Fruit fly (Drosophila melanogaster) whole organism, embryonic: Measurements from ENCODE around the gene Pink1.

ENCODE experiments used
- ATbp ChIP-seq: fragments of 200-800 bp; sonication (Bioruptor generic); optimal IDR thresholded peaks from 2 replicates; lab custom pipeline; 2017; ENCODE audit warnings: missing biosample characterization, mild to moderate bottlenecking, missing genetic modification characterization, missing genetic modification reagents
- B-H1 ChIP-seq: fragments of 200-800 bp; sonication (Bioruptor generic); IDR thresholded peaks from 3 replicates; pipeline ENCODE4 v1.3.6; 2022; ENCODE audit warnings: missing biosample characterization, missing genetic modification characterization
- Blimp-1 ChIP-seq: fragments of 200-800 bp; sonication (Bioruptor generic); optimal IDR thresholded peaks from 3 replicates; lab custom pipeline; 2018; ENCODE audit warnings: missing biosample characterization, missing genetic modification characterization, mild to moderate bottlenecking, moderate library complexity, missing genetic modification reagents
- CG10366 ChIP-seq: fragments of 200-800 bp; sonication (Bioruptor generic); IDR thresholded peaks from 2 replicates; pipeline ENCODE4 v1.3.6; 2022; ENCODE audit warnings: missing biosample characterization, missing genetic modification characterization
- CG10431 ChIP-seq: fragments of 200-800 bp; sonication (Bioruptor generic); optimal IDR thresholded peaks from 3 replicates; lab custom pipeline; 2018; ENCODE audit warnings: missing biosample characterization, mild to moderate bottlenecking, missing genetic modification characterization
- CG11504 ChIP-seq: fragments of 200-800 bp; sonication (Bioruptor generic); optimal IDR thresholded peaks from 3 replicates; lab custom pipeline; 2019; ENCODE audit warnings: missing biosample characterization, mild to moderate bottlenecking, missing genetic modification characterization, moderate library complexity
- CG12391 ChIP-seq: fragments of 200-800 bp; sonication (Bioruptor generic); optimal IDR thresholded peaks from 3 replicates; lab custom pipeline; 2018; ENCODE audit warnings: missing biosample characterization, mild to moderate bottlenecking, missing genetic modification characterization, moderate library complexity
- CG13287 ChIP-seq: fragments of 200-800 bp; sonication (Bioruptor generic); IDR thresholded peaks from 2 replicates; pipeline ENCODE4 v1.3.6; 2022; ENCODE audit warnings: missing biosample characterization, missing genetic modification characterization; ENCODE audit not compliant: partially characterized antibody
- CG13296 ChIP-seq: fragments of 200-800 bp; sonication (Bioruptor generic); optimal IDR thresholded peaks from 3 replicates; lab custom pipeline; 2018; ENCODE audit warnings: missing biosample characterization, mild to moderate bottlenecking, missing genetic modification characterization
- CG14014 ChIP-seq: fragments of 200-800 bp; sonication (Bioruptor generic); IDR thresholded peaks from 2 replicates; pipeline ENCODE4 v1.3.6; 2022; ENCODE audit warnings: missing biosample characterization, missing genetic modification characterization
- CG14441 ChIP-seq: fragments of 200-800 bp; sonication (Bioruptor generic); IDR thresholded peaks from 2 replicates; pipeline ENCODE4 v1.3.6; 2022; ENCODE audit warnings: missing biosample characterization, missing genetic modification characterization
- CG17385 ChIP-seq: fragments of 200-800 bp; sonication (Bioruptor generic); optimal IDR thresholded peaks from 3 replicates; lab custom pipeline; 2018; ENCODE audit warnings: missing biosample characterization, mild to moderate bottlenecking, missing genetic modification characterization
- CG3065 ChIP-seq: fragments of 200-800 bp; sonication (Bioruptor generic); optimal IDR thresholded peaks from 2 replicates; lab custom pipeline; 2016; ENCODE audit warnings: missing biosample characterization, missing genetic modification characterization
- CG3281 ChIP-seq: fragments of 200-800 bp; sonication (Bioruptor generic); optimal IDR thresholded peaks from 3 replicates; lab custom pipeline; 2017; ENCODE audit warnings: missing biosample characterization, mild to moderate bottlenecking, missing genetic modification characterization
- CG34224 ChIP-seq: fragments of 200-800 bp; sonication (Bioruptor generic); IDR thresholded peaks from 3 replicates; pipeline ENCODE4 v1.3.6; 2022; ENCODE audit warnings: missing biosample characterization, missing genetic modification characterization; ENCODE audit not compliant: partially characterized antibody
- CG4328 ChIP-seq: fragments of 200-800 bp; sonication (Bioruptor generic); optimal IDR thresholded peaks from 3 replicates; lab custom pipeline; 2017; ENCODE audit warnings: missing biosample characterization, missing genetic modification reagents, missing genetic modification characterization
- CG43689 ChIP-seq: fragments of 200-800 bp; sonication (Bioruptor generic); IDR thresholded peaks from 2 replicates; pipeline ENCODE4 v1.3.6; 2022; ENCODE audit warnings: missing biosample characterization, missing genetic modification characterization
- CG4820 ChIP-seq: fragments of 200-800 bp; sonication (Bioruptor generic); optimal IDR thresholded peaks from 3 replicates; lab custom pipeline; 2016; ENCODE audit warnings: missing biosample characterization, missing genetic modification characterization
- CG6654 ChIP-seq: fragments of 200-800 bp; sonication (Bioruptor generic); optimal IDR thresholded peaks from 2 replicates; lab custom pipeline; 2017; ENCODE audit warnings: missing biosample characterization, mild to moderate bottlenecking, missing genetic modification characterization
- CG7271 ChIP-seq: fragments of 200-800 bp; sonication (Bioruptor generic); optimal IDR thresholded peaks from 2 replicates; lab custom pipeline; 2018; ENCODE audit warnings: missing biosample characterization, mild to moderate bottlenecking, missing genetic modification characterization, moderate library complexity
- CG8089 ChIP-seq: fragments of 200-800 bp; sonication (Bioruptor generic); optimal IDR thresholded peaks from 3 replicates; lab custom pipeline; 2016; ENCODE audit warnings: missing biosample characterization, missing genetic modification characterization
- CG8359 ChIP-seq: fragments of 200-800 bp; sonication (Bioruptor generic); optimal IDR thresholded peaks from 2 replicates; lab custom pipeline; 2017; ENCODE audit warnings: missing biosample characterization, mild to moderate bottlenecking, missing genetic modification characterization, borderline replicate concordance
- CG8924 ChIP-seq: fragments of 200-800 bp; optimal IDR thresholded peaks from 3 replicates; lab custom pipeline; 2019; ENCODE audit warnings: missing biosample characterization, mild to moderate bottlenecking, missing genetic modification characterization, moderate library complexity
- CG9932 ChIP-seq: fragments of 200-800 bp; sonication (Bioruptor generic); IDR thresholded peaks from 2 replicates; pipeline ENCODE4 v1.3.6; 2022; ENCODE audit warnings: missing biosample characterization, missing genetic modification characterization
- Deaf1 ChIP-seq: fragments of 200-800 bp; optimal IDR thresholded peaks from 3 replicates; lab custom pipeline; 2019; ENCODE audit warnings: missing biosample characterization, mild to moderate bottlenecking, missing genetic modification characterization, moderate library complexity
- MBD-R2 ChIP-seq: fragments of 200-800 bp; sonication (Bioruptor generic); IDR thresholded peaks from 2 replicates; pipeline ENCODE4 v1.3.6; 2022; ENCODE audit warnings: missing biosample characterization, missing genetic modification characterization
- Mad ChIP-seq: fragments of 200-800 bp; sonication (Bioruptor generic); optimal IDR thresholded peaks from 2 replicates; lab custom pipeline; 2016; ENCODE audit warnings: missing biosample characterization, missing genetic modification characterization
- Max ChIP-seq: fragments of 200-800 bp; sonication (Bioruptor generic); optimal IDR thresholded peaks from 2 replicates; lab custom pipeline; 2016; ENCODE audit warnings: missing biosample characterization, mild to moderate bottlenecking, missing genetic modification characterization
- Mrtf ChIP-seq: fragments of 200-800 bp; sonication (Bioruptor generic); IDR thresholded peaks from 3 replicates; pipeline ENCODE4 v1.3.6; 2022; ENCODE audit warnings: missing biosample characterization, missing genetic modification characterization
- Myb ChIP-seq: fragments of 200-800 bp; sonication (Bioruptor generic); optimal IDR thresholded peaks from 2 replicates; lab custom pipeline; 2016; ENCODE audit warnings: missing biosample characterization, missing genetic modification characterization
- NC2β ChIP-seq: fragments of 200-800 bp; sonication (Bioruptor generic); optimal IDR thresholded peaks from 2 replicates; lab custom pipeline; 2016; ENCODE audit warnings: missing biosample characterization, missing genetic modification characterization
- NFAT ChIP-seq: fragments of 200-800 bp; sonication (Bioruptor generic); IDR thresholded peaks from 2 replicates; pipeline ENCODE4 v1.3.6; 2022; ENCODE audit warnings: missing biosample characterization, missing genetic modification characterization
- Six4 ChIP-seq: fragments of 200-800 bp; sonication (Bioruptor generic); optimal IDR thresholded peaks from 2 replicates; lab custom pipeline; 2016; ENCODE audit warnings: missing biosample characterization, missing genetic modification characterization
- Spps ChIP-seq: fragments of 200-800 bp; sonication (Bioruptor generic); optimal IDR thresholded peaks from 2 replicates; lab custom pipeline; 2018; ENCODE audit warnings: missing biosample characterization, mild to moderate bottlenecking, missing genetic modification characterization
- cas ChIP-seq: fragments of 200-800 bp; sonication (Bioruptor generic); IDR thresholded peaks from 2 replicates; pipeline ENCODE4 v1.3.6; 2022; ENCODE audit warnings: missing biosample characterization, missing genetic modification characterization
- chif ChIP-seq, 2 experiments: fragments of 200-800 bp; sonication (Bioruptor generic); optimal IDR thresholded peaks; 3 replicates each; lab custom pipeline; 2016; ENCODE audit warnings: missing biosample characterization in 2 of 2, missing genetic modification characterization in 2 of 2
- chm ChIP-seq: fragments of 200-800 bp; sonication (Bioruptor generic); IDR thresholded peaks from 2 replicates; pipeline ENCODE4 v1.3.6; 2022; ENCODE audit warnings: missing biosample characterization, missing genetic modification characterization
- cwo ChIP-seq: fragments of 200-800 bp; sonication (Bioruptor generic); optimal IDR thresholded peaks from 3 replicates; lab custom pipeline; 2017; ENCODE audit warnings: missing biosample characterization, missing genetic modification characterization, mild to moderate bottlenecking, moderate library complexity, missing genetic modification reagents
- ewg ChIP-seq: fragments of 200-800 bp; sonication (Bioruptor generic); optimal IDR thresholded peaks from 3 replicates; lab custom pipeline; 2017; ENCODE audit warnings: mild to moderate bottlenecking, missing biosample characterization, missing genetic modification reagents, missing genetic modification characterization
- gro ChIP-seq: fragments of 200-800 bp; sonication (Bioruptor generic); optimal IDR thresholded peaks from 2 replicates; lab custom pipeline; 2016; ENCODE audit warnings: missing biosample characterization, missing genetic modification characterization
- kni ChIP-seq: fragments of 200-800 bp; sonication (Bioruptor generic); optimal IDR thresholded peaks from 3 replicates; lab custom pipeline; 2017; ENCODE audit warnings: mild to moderate bottlenecking, missing biosample characterization, missing genetic modification reagents, missing genetic modification characterization
- lilli ChIP-seq: fragments of 200-800 bp; sonication (Bioruptor generic); optimal IDR thresholded peaks from 3 replicates; lab custom pipeline; 2016; ENCODE audit warnings: missing biosample characterization, missing genetic modification characterization
- mam ChIP-seq: fragments of 200-800 bp; sonication (Bioruptor generic); optimal IDR thresholded peaks from 3 replicates; lab custom pipeline; 2016; ENCODE audit warnings: missing biosample characterization, missing genetic modification characterization
- mld ChIP-seq: fragments of 200-800 bp; sonication (Bioruptor generic); IDR thresholded peaks from 3 replicates; pipeline ENCODE4 v1.3.6; 2022; ENCODE audit warnings: missing biosample characterization, missing genetic modification characterization; ENCODE audit not compliant: partially characterized antibody
- pan ChIP-seq, 4 experiments: fragments of >200 bp in 3 of 4; fragments of 200-800 bp in 1 of 4; sonication (Bioruptor generic) in 1 of 4; optimal IDR thresholded peaks in 3 of 4; IDR thresholded peaks in 1 of 4; 2 replicates each; pipeline versions ENCODE4 v1.3.6 to Lab custom; 2017 to 2022; ENCODE audit warnings: missing biosample characterization in 2 of 4, missing genetic modification characterization in 2 of 4, mixed read lengths in 1 of 4
- ranshi ChIP-seq: fragments of 200-800 bp; sonication (Bioruptor generic); IDR thresholded peaks from 2 replicates; pipeline ENCODE4 v1.3.6; 2022; ENCODE audit warnings: missing biosample characterization, missing genetic modification characterization
- trh ChIP-seq: fragments of 200-800 bp; sonication (Bioruptor generic); optimal IDR thresholded peaks from 2 replicates; lab custom pipeline; 2016; ENCODE audit warnings: missing biosample characterization, missing genetic modification characterization
- yki ChIP-seq: fragments of >200 bp; optimal IDR thresholded peaks from 3 replicates; lab custom pipeline; 2018
- zfh2 ChIP-seq: fragments of 200-800 bp; sonication (Bioruptor generic); optimal IDR thresholded peaks from 2 replicates; lab custom pipeline; 2016; ENCODE audit warnings: missing biosample characterization, missing genetic modification characterization

The Pink1 gene

dm6 chrX:6654198-6654831, 29.3 kb upstream of the Pink1 start, which contains the start of the genes CG3226 and Cdc7 (continued):
- TF ChIP-seq CG10366 (peak; percentile 25; the same call in 1 of the 2 replicates), Six4 (GFP tag; lab: Kevin White, UChicago) (peak; percentile 29), CG11504 (peak; percentile 65), CG8359 (GFP tag; lab: Kevin White, UChicago) (peak; percentile 58), Deaf1 (no peak), chm (GFP tag; lab: Robert Waterston, UW) (0 out of 2 replicates have a peak, but pooled peaks have one; percentile 55), cwo (GFP tag; lab: Kevin White, UChicago) (peak; percentile 40), Blimp-1 (GFP tag; lab: Kevin White, UChicago) (peak; percentile 19), CG13287 (GFP tag; lab: Robert Waterston, UW) (peak; percentile 76), CG12391 (tag; lab: Kevin White, UChicago) (peak; percentile 74), mld (GFP tag; lab: Robert Waterston, UW) (peak; percentile 65; the same call in 2 of the 3 replicates), CG8089 (GFP tag; lab: Kevin White, UChicago) (peak; percentile 19), trh (peak; percentile 0), Mrtf (GFP tag; lab: Robert Waterston, UW) (no peak), CG14441 (peak; percentile 44; the same call in 1 of the 2 replicates), CG34224 (GFP tag; lab: Robert Waterston, UW) (peak; percentile 45; the same call in 2 of the 3 replicates), pan (optimal IDR thresholded peaks at IDR 0.05; lab: Kevin White, UChicago) (no peak), pan (GFP tag; optimal IDR thresholded peaks at IDR 0.05 in 1 of 2, IDR thresholded peaks at IDR 0.05 in 1 of 2) (peak in 1 of 2 experiments; percentile 58), Max (GFP tag; lab: Kevin White, UChicago) (peak; percentile 71), NFAT (GFP tag; lab: Robert Waterston, UW) (peak; percentile 58; the same call in 1 of the 2 replicates), CG9932 (GFP tag; lab: Robert Waterston, UW) (peak; percentile 59), CG17385 (GFP tag; lab: Kevin White, UChicago) (peak; percentile 74), B-H1 (peak; percentile 33; the same call in 1 of the 3 replicates), CG10431 (GFP tag; lab: Kevin White, UChicago) (peak; percentile 73), yki (lab: Kevin White, UChicago) (no peak), gro (GFP tag; lab: Kevin White, UChicago) (peak; percentile 60), zfh2 (GFP tag; lab: Kevin White, UChicago) (no peak), Mad (peak; percentile 9), ATbp (GFP tag; lab: Kevin White, UChicago) (peak; percentile 69), NC2β (GFP tag; lab: Kevin White, UChicago) (peak; percentile 85), kni (peak; percentile 86), Spps (tag; lab: Kevin White, UChicago) (no peak), CG14014 (peak; percentile 46; the same call in 1 of the 2 replicates), ewg (GFP tag; lab: Kevin White, UChicago) (peak; percentile 60), Myb (GFP tag; lab: Kevin White, UChicago) (peak; percentile 42), cas (no peak), CG43689 (peak; percentile 32; the same call in 1 of the 2 replicates), CG4328 (peak; percentile 81), mam (GFP tag; lab: Kevin White, UChicago) (peak; percentile 31), ranshi (GFP tag; lab: Robert Waterston, UW) (peak; percentile 56), CG13296 (GFP tag; lab: Kevin White, UChicago) (peak; percentile 87), CG4820 (peak; percentile 15), chif (GFP tag; optimal IDR thresholded peaks at IDR 0.05; lab: Kevin White, UChicago) (peak; percentile 18 to 49), CG3281 (GFP tag; lab: Kevin White, UChicago) (peak; percentile 88), CG7271 (tag; lab: Kevin White, UChicago) (peak; percentile 81), MBD-R2 (GFP tag; lab: Robert Waterston, UW) (peak; percentile 80), CG3065 (peak; percentile 5), CG6654 (GFP tag; lab: Kevin White, UChicago) (peak; percentile 43), lilli (GFP tag; lab: Kevin White, UChicago) (peak; percentile 12), CG8924 (tag; lab: Kevin White, UChicago) (peak; percentile 70)
